ENCODE assay signal across 1 fruit fly cellular context in the genomic region with DNA sequence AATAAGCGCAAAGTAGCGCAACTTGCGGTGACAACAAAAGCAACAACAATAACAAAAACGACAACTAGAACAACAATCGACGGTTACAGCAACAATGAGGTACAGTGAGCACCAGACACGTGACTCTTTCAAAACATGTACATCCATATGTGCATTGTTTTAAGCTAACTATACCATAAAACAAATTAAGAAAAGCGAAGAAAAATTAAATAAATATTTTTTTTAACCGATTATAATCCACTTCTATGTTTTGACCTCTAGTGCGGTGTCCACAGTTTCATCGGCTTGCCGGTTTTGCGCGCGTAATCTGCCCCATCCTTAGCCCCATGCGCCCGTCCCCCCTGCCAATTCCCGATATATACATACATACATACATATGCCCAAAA.
TF ChIP-seq lines count a peak whose summit lies in the region.

No protein-coding gene starts in this region.

TF ChIP-seq in whole organism, embryonic, 481 proteins besides CTCF, POLR2A, EP300 and RAD21 (continued from another document):
- peak; percentile 95 for TF ChIP-seq CG7839 (tag; optimal IDR thresholded peaks at IDR 0.05; lab: Kevin White, UChicago)
- peak; percentile 99 for TF ChIP-seq Med (GFP tag; lab: Kevin White, UChicago)
- TF ChIP-seq Hmx (GFP tag; optimal IDR thresholded peaks at IDR 0.05; lab: Kevin White, UChicago), result peak; percentile 79
- peak; percentile 82 for TF ChIP-seq CG15011 (GFP tag; optimal IDR thresholded peaks at IDR 0.05; lab: Kevin White, UChicago)
- TF ChIP-seq CG9437 (GFP tag; optimal IDR thresholded peaks at IDR 0.05; lab: Kevin White, UChicago), result peak; percentile 61
- TF ChIP-seq CG2678 (tag; optimal IDR thresholded peaks at IDR 0.05; lab: Kevin White, UChicago), result peak; percentile 95
- TF ChIP-seq mirr (GFP tag; optimal IDR thresholded peaks at IDR 0.05; lab: Kevin White, UChicago), result no peak
- TF ChIP-seq CG16863 (GFP tag; optimal IDR thresholded peaks at IDR 0.05; lab: Kevin White, UChicago), result peak; percentile 79
- peak; percentile 94 for TF ChIP-seq H2.0 (GFP tag; IDR thresholded peaks at IDR 0.05; lab: Robert Waterston, UW)
- TF ChIP-seq CG32772 (GFP tag; IDR thresholded peaks at IDR 0.05; lab: Robert Waterston, UW), result peak; percentile 96
- no peak for TF ChIP-seq Tbp (GFP tag; optimal IDR thresholded peaks at IDR 0.05; lab: Kevin White, UChicago)
- TF ChIP-seq ase (GFP tag; IDR thresholded peaks at IDR 0.05; lab: Robert Waterston, UW), result peak; percentile 94
- TF ChIP-seq CG14965 (GFP tag; optimal IDR thresholded peaks at IDR 0.05; lab: Kevin White, UChicago; ENCODE audit: borderline replicate concordance), result peak; percentile 6
- TF ChIP-seq h (optimal IDR thresholded peaks at IDR 0.05; lab: Kevin White, UChicago), result no peak
- peak; percentile 95 for TF ChIP-seq HLH3B (GFP tag; IDR thresholded peaks at IDR 0.05; lab: Robert Waterston, UW)
- TF ChIP-seq Xrp1 (GFP tag; IDR thresholded peaks at IDR 0.05; lab: Robert Waterston, UW), result peak; percentile 92
- peak; percentile 91 for TF ChIP-seq CG4404 (GFP tag; IDR thresholded peaks at IDR 0.05; lab: Robert Waterston, UW)
- TF ChIP-seq sisA (GFP tag; IDR thresholded peaks at IDR 0.05; lab: Robert Waterston, UW), result peak; percentile 95
- TF ChIP-seq grn (GFP tag; optimal IDR thresholded peaks at IDR 0.05; lab: Kevin White, UChicago), result no peak
- TF ChIP-seq Dad (GFP tag; optimal IDR thresholded peaks at IDR 0.05; lab: Kevin White, UChicago), result peak; percentile 78
- TF ChIP-seq Usf (GFP tag; optimal IDR thresholded peaks at IDR 0.05; lab: Kevin White, UChicago), result peak; percentile 88
- peak; percentile 71 to 89 for TF ChIP-seq Hr51 (GFP tag; optimal IDR thresholded peaks at IDR 0.05; lab: Kevin White, UChicago)
- TF ChIP-seq CG5180 (GFP tag; optimal IDR thresholded peaks at IDR 0.05; lab: Kevin White, UChicago), result peak; percentile 32
- TF ChIP-seq chinmo (GFP tag; IDR thresholded peaks at IDR 0.05; lab: Robert Waterston, UW; ENCODE audit: partially characterized antibody), result no peak
- TF ChIP-seq YL-1 (GFP tag; optimal IDR thresholded peaks at IDR 0.05; lab: Kevin White, UChicago), result peak; percentile 33
- TF ChIP-seq CG3163 (GFP tag; optimal IDR thresholded peaks at IDR 0.05; lab: Kevin White, UChicago), result peak; percentile 33
- TF ChIP-seq CG8359 (GFP tag; optimal IDR thresholded peaks at IDR 0.05; lab: Kevin White, UChicago; ENCODE audit: borderline replicate concordance), result peak; percentile 66
- TF ChIP-seq CG15514 (GFP tag; optimal IDR thresholded peaks at IDR 0.05; lab: Kevin White, UChicago), result peak; percentile 85
- TF ChIP-seq onecut (GFP tag; IDR thresholded peaks at IDR 0.05; lab: Robert Waterston, UW), result peak; percentile 72
- peak; percentile 92 for TF ChIP-seq PHDP (tag; optimal IDR thresholded peaks at IDR 0.05; lab: Kevin White, UChicago)
- peak; percentile 93 for TF ChIP-seq zfh1 (GFP tag; IDR thresholded peaks at IDR 0.05; lab: Robert Waterston, UW)
- peak; percentile 97 for TF ChIP-seq CG18599 (GFP tag; optimal IDR thresholded peaks at IDR 0.05; lab: Kevin White, UChicago)
- peak; percentile 89 for TF ChIP-seq CG43689 (GFP tag; IDR thresholded peaks at IDR 0.05; lab: Robert Waterston, UW)
- peak; percentile 70 for TF ChIP-seq Adf1 (GFP tag; IDR thresholded peaks at IDR 0.05; lab: Robert Waterston, UW)
- TF ChIP-seq CG34376 (GFP tag; optimal IDR thresholded peaks at IDR 0.05; lab: Kevin White, UChicago), result peak; percentile 12
- peak; percentile 92 for TF ChIP-seq CG3726 (GFP tag; IDR thresholded peaks at IDR 0.05; lab: Robert Waterston, UW)
- TF ChIP-seq CG2875 (GFP tag; optimal IDR thresholded peaks at IDR 0.05; lab: Kevin White, UChicago), result peak; percentile 78
- TF ChIP-seq kni (GFP tag; optimal IDR thresholded peaks at IDR 0.05; lab: Kevin White, UChicago), result no peak
- no peak for TF ChIP-seq Doc3 (GFP tag; IDR thresholded peaks at IDR 0.05; lab: Robert Waterston, UW; ENCODE audit: partially characterized antibody)
- peak; percentile 96 for TF ChIP-seq ci (GFP tag; IDR thresholded peaks at IDR 0.05; lab: Robert Waterston, UW)
- TF ChIP-seq tgo (GFP tag; IDR thresholded peaks at IDR 0.05; lab: Robert Waterston, UW), result peak; percentile 95
- peak; percentile 78 for TF ChIP-seq CG12104 (GFP tag; optimal IDR thresholded peaks at IDR 0.05; lab: Kevin White, UChicago)
- TF ChIP-seq en (GFP tag; optimal IDR thresholded peaks at IDR 0.05; lab: Kevin White, UChicago), result peak; percentile 52
- TF ChIP-seq Sox100B (GFP tag; optimal IDR thresholded peaks at IDR 0.05; lab: Kevin White, UChicago), result peak; percentile 79
- peak; percentile 93 for TF ChIP-seq CG15269 (tag; optimal IDR thresholded peaks at IDR 0.05; lab: Kevin White, UChicago)
- TF ChIP-seq unpg (GFP tag; optimal IDR thresholded peaks at IDR 0.05; lab: Kevin White, UChicago), result peak; percentile 93
- TF ChIP-seq B-H1 (GFP tag; IDR thresholded peaks at IDR 0.05; lab: Robert Waterston, UW), result peak; percentile 91
- TF ChIP-seq CG12769 (tag; optimal IDR thresholded peaks at IDR 0.05; lab: Kevin White, UChicago), result peak; percentile 91
- TF ChIP-seq CG9932 (GFP tag; IDR thresholded peaks at IDR 0.05; lab: Robert Waterston, UW), result peak; percentile 98
- peak; percentile 94 for TF ChIP-seq Dek (tag; optimal IDR thresholded peaks at IDR 0.05; lab: Kevin White, UChicago)
- TF ChIP-seq tap (tag; optimal IDR thresholded peaks at IDR 0.05; lab: Kevin White, UChicago), result peak; percentile 75
- TF ChIP-seq tx (GFP tag; optimal IDR thresholded peaks at IDR 0.05; lab: Kevin White, UChicago), result peak; percentile 74
- TF ChIP-seq CG7786 (GFP tag; optimal IDR thresholded peaks at IDR 0.05; lab: Kevin White, UChicago), result peak; percentile 91
- TF ChIP-seq CG17802 (tag; optimal IDR thresholded peaks at IDR 0.05; lab: Kevin White, UChicago), result peak; percentile 54
- TF ChIP-seq CG6175 (GFP tag; IDR thresholded peaks at IDR 0.05; lab: Robert Waterston, UW), result peak; percentile 94
- peak; percentile 77 for TF ChIP-seq Six4 (GFP tag; optimal IDR thresholded peaks at IDR 0.05; lab: Kevin White, UChicago)
- TF ChIP-seq seq (GFP tag; IDR thresholded peaks at IDR 0.05; lab: Robert Waterston, UW), result peak; percentile 95
- peak; percentile 69 to 83 for TF ChIP-seq chif (GFP tag; optimal IDR thresholded peaks at IDR 0.05; lab: Kevin White, UChicago)
- TF ChIP-seq Blimp-1 (GFP tag; optimal IDR thresholded peaks at IDR 0.05; lab: Kevin White, UChicago), result peak; percentile 77
- TF ChIP-seq CG11560 (tag; IDR thresholded peaks at IDR 0.05; lab: Robert Waterston, UW), result peak; percentile 88
- peak; percentile 88 for TF ChIP-seq ssp (GFP tag; IDR thresholded peaks at IDR 0.05; lab: Robert Waterston, UW)
- no peak for TF ChIP-seq bbx (GFP tag; IDR thresholded peaks at IDR 0.05; lab: Robert Waterston, UW; ENCODE audit: partially characterized antibody)
- no peak for TF ChIP-seq abd-A (tag; optimal IDR thresholded peaks at IDR 0.05; lab: Kevin White, UChicago)
- TF ChIP-seq Ets65A (GFP tag; lab: Kevin White, UChicago), result peak; percentile 95
- peak; percentile 45 for TF ChIP-seq kah (GFP tag; optimal IDR thresholded peaks at IDR 0.05; lab: Kevin White, UChicago)
- TF ChIP-seq Nf-YA (GFP tag; IDR thresholded peaks at IDR 0.05; lab: Robert Waterston, UW), result peak; percentile 92
- TF ChIP-seq D (optimal IDR thresholded peaks at IDR 0.05; lab: Kevin White, UChicago), result no peak
- TF ChIP-seq D (GFP tag; optimal IDR thresholded peaks at IDR 0.05; lab: Kevin White, UChicago), result peak; percentile 66
- TF ChIP-seq CG9817 (tag; optimal IDR thresholded peaks at IDR 0.05; lab: Kevin White, UChicago), result peak; percentile 92
- TF ChIP-seq gcm (GFP tag; optimal IDR thresholded peaks at IDR 0.05; lab: Kevin White, UChicago), result peak; percentile 74
- TF ChIP-seq run (tag; optimal IDR thresholded peaks at IDR 0.05; lab: Kevin White, UChicago), result peak; percentile 79
- peak; percentile 96 for TF ChIP-seq CG34422 (GFP tag; IDR thresholded peaks at IDR 0.05; lab: Robert Waterston, UW)
- peak; percentile 75 for TF ChIP-seq CG10274 (GFP tag; optimal IDR thresholded peaks at IDR 0.05; lab: Kevin White, UChicago)
- TF ChIP-seq CG12659 (GFP tag; optimal IDR thresholded peaks at IDR 0.05; lab: Kevin White, UChicago), result peak; percentile 95
- peak; percentile 88 for TF ChIP-seq danr (GFP tag; IDR thresholded peaks at IDR 0.05; lab: Robert Waterston, UW)
- peak in 1 of 3 experiments; percentile 67 for TF ChIP-seq lola (GFP tag; optimal IDR thresholded peaks at IDR 0.05; lab: Kevin White, UChicago)
- TF ChIP-seq Xbp1 (GFP tag; optimal IDR thresholded peaks at IDR 0.05; lab: Kevin White, UChicago), result peak; percentile 91
- peak; percentile 80 for TF ChIP-seq CG5245 (GFP tag; optimal IDR thresholded peaks at IDR 0.05; lab: Kevin White, UChicago)
- TF ChIP-seq bcd (GFP tag; optimal IDR thresholded peaks at IDR 0.05; lab: Kevin White, UChicago), result peak; percentile 93
- no peak for TF ChIP-seq CG1832 (GFP tag; optimal IDR thresholded peaks at IDR 0.05; lab: Kevin White, UChicago)
- TF ChIP-seq CG14860 (GFP tag; IDR thresholded peaks at IDR 0.05; lab: Robert Waterston, UW; ENCODE audit: partially characterized antibody), result no peak
- TF ChIP-seq CG17359 (tag; optimal IDR thresholded peaks at IDR 0.05; lab: Kevin White, UChicago), result peak; percentile 92
- TF ChIP-seq fd3F (GFP tag; optimal IDR thresholded peaks at IDR 0.05; lab: Kevin White, UChicago), result peak; percentile 90
- peak; percentile 46 for TF ChIP-seq CG10565 (GFP tag; optimal IDR thresholded peaks at IDR 0.05; lab: Kevin White, UChicago)
- peak; percentile 96 for TF ChIP-seq MBD-R2 (GFP tag; IDR thresholded peaks at IDR 0.05; lab: Robert Waterston, UW)
- TF ChIP-seq Sox102F (GFP tag; optimal IDR thresholded peaks at IDR 0.05; lab: Kevin White, UChicago), result peak; percentile 91
- TF ChIP-seq CG11695 (GFP tag; IDR thresholded peaks at IDR 0.05; lab: Robert Waterston, UW), result peak; percentile 94
- peak; percentile 97 for TF ChIP-seq CG11456 (GFP tag; IDR thresholded peaks at IDR 0.05; lab: Robert Waterston, UW)
- peak; percentile 87 for TF ChIP-seq toy (GFP tag; IDR thresholded peaks at IDR 0.05; lab: Robert Waterston, UW)
- TF ChIP-seq az2 (GFP tag; optimal IDR thresholded peaks at IDR 0.05; lab: Kevin White, UChicago), result peak; percentile 89
- TF ChIP-seq CG17912 (GFP tag; optimal IDR thresholded peaks at IDR 0.05; lab: Kevin White, UChicago), result no peak
- TF ChIP-seq hbn (GFP tag; IDR thresholded peaks at IDR 0.05; lab: Robert Waterston, UW; ENCODE audit: partially characterized antibody), result no peak
- no peak for TF ChIP-seq amos (GFP tag; IDR thresholded peaks at IDR 0.05; lab: Robert Waterston, UW; ENCODE audit: partially characterized antibody)
- peak; percentile 97 for TF ChIP-seq CG14441 (GFP tag; IDR thresholded peaks at IDR 0.05; lab: Robert Waterston, UW)
- peak; percentile 92 for TF ChIP-seq HLH54F (GFP tag; optimal IDR thresholded peaks at IDR 0.05; lab: Kevin White, UChicago)
- no peak for TF ChIP-seq unc-4 (GFP tag; IDR thresholded peaks at IDR 0.05; lab: Robert Waterston, UW; ENCODE audit: partially characterized antibody)
- TF ChIP-seq Lpt (GFP tag; optimal IDR thresholded peaks at IDR 0.05; lab: Kevin White, UChicago), result no peak
- TF ChIP-seq Awh (GFP tag; IDR thresholded peaks at IDR 0.05; lab: Robert Waterston, UW), result peak; percentile 89
- peak; percentile 99 for TF ChIP-seq Drgx (GFP tag; IDR thresholded peaks at IDR 0.05; lab: Robert Waterston, UW)
- TF ChIP-seq fd102C (GFP tag; optimal IDR thresholded peaks at IDR 0.05; lab: Kevin White, UChicago), result no peak
- TF ChIP-seq scrt (GFP tag; optimal IDR thresholded peaks at IDR 0.05; lab: Kevin White, UChicago), result peak; percentile 82
- TF ChIP-seq CG8924 (tag; optimal IDR thresholded peaks at IDR 0.05; lab: Kevin White, UChicago), result peak; percentile 89
- peak; percentile 97 for TF ChIP-seq Ptx1 (GFP tag; IDR thresholded peaks at IDR 0.05; lab: Robert Waterston, UW)
- TF ChIP-seq CG6654 (GFP tag; optimal IDR thresholded peaks at IDR 0.05; lab: Kevin White, UChicago), result peak; percentile 76
- TF ChIP-seq bowl (GFP tag; IDR thresholded peaks at IDR 0.05; lab: Robert Waterston, UW), result peak; percentile 87
- no peak for TF ChIP-seq CG10543 (GFP tag; optimal IDR thresholded peaks at IDR 0.05; lab: Kevin White, UChicago)
- TF ChIP-seq sens-2 (GFP tag; IDR thresholded peaks at IDR 0.05; lab: Robert Waterston, UW), result peak; percentile 75
- peak; percentile 27 for TF ChIP-seq Neu2 (GFP tag; optimal IDR thresholded peaks at IDR 0.05; lab: Kevin White, UChicago; ENCODE audit: borderline replicate concordance)
- peak; percentile 66 for TF ChIP-seq CG7928 (GFP tag; optimal IDR thresholded peaks at IDR 0.05; lab: Kevin White, UChicago)
- no peak for TF ChIP-seq tll (GFP tag; optimal IDR thresholded peaks at IDR 0.05; lab: Kevin White, UChicago)
- TF ChIP-seq CG42726 (GFP tag; IDR thresholded peaks at IDR 0.05; lab: Robert Waterston, UW; ENCODE audit: partially characterized antibody), result no peak
- TF ChIP-seq Side (GFP tag; optimal IDR thresholded peaks at IDR 0.05; lab: Kevin White, UChicago), result peak; percentile 80
- TF ChIP-seq Sry-β (GFP tag; optimal IDR thresholded peaks at IDR 0.05; lab: Kevin White, UChicago), result no peak
- TF ChIP-seq sens (GFP tag; lab: Kevin White, UChicago), result peak; percentile 93
- peak in 1 of 2 experiments; percentile 2 for TF ChIP-seq insv (GFP tag; optimal IDR thresholded peaks at IDR 0.05; lab: Kevin White, UChicago)
- TF ChIP-seq CG11398 (GFP tag; optimal IDR thresholded peaks at IDR 0.05; lab: Kevin White, UChicago), result peak; percentile 59
- TF ChIP-seq CG12299 (tag; optimal IDR thresholded peaks at IDR 0.05; lab: Kevin White, UChicago), result peak; percentile 82
- peak; percentile 92 for TF ChIP-seq Oli (tag; optimal IDR thresholded peaks at IDR 0.05; lab: Kevin White, UChicago)
- peak; percentile 87 for TF ChIP-seq nmo (GFP tag; optimal IDR thresholded peaks at IDR 0.05; lab: Kevin White, UChicago)
- TF ChIP-seq CG30403 (GFP tag; optimal IDR thresholded peaks at IDR 0.05; lab: Kevin White, UChicago), result peak; percentile 93
- peak; percentile 77 for TF ChIP-seq her (GFP tag; optimal IDR thresholded peaks at IDR 0.05; lab: Kevin White, UChicago)
- peak; percentile 22 for TF ChIP-seq CG3838 (GFP tag; optimal IDR thresholded peaks at IDR 0.05; lab: Kevin White, UChicago)
- TF ChIP-seq so (GFP tag; IDR thresholded peaks at IDR 0.05; lab: Robert Waterston, UW), result peak; percentile 88
- TF ChIP-seq E2f1 (GFP tag; IDR thresholded peaks at IDR 0.05; lab: Robert Waterston, UW), result peak; percentile 97
- TF ChIP-seq CG10431 (GFP tag; optimal IDR thresholded peaks at IDR 0.05; lab: Kevin White, UChicago), result no peak
